Fruit fly (Drosophila melanogaster) whole organism, prepupa: ENCODE data around the gene Grp170.

Source experiments
- Blimp-1 ChIP-seq: fragments of 200-800 bp; sonication (Bioruptor generic); optimal IDR thresholded peaks from 3 replicates; lab custom pipeline; 2017; ENCODE audit warnings: missing biosample characterization, missing genetic modification characterization, mild to moderate bottlenecking, moderate library complexity, missing genetic modification reagents
- CG10631 ChIP-seq: fragments of 200-800 bp; sonication (Bioruptor generic); optimal IDR thresholded peaks from 2 replicates; lab custom pipeline; 2016; ENCODE audit warnings: missing biosample characterization, missing genetic modification characterization
- CG10669 ChIP-seq: fragments of 200-800 bp; sonication (Bioruptor generic); optimal IDR thresholded peaks from 3 replicates; lab custom pipeline; 2018; ENCODE audit warnings: missing biosample characterization, mild to moderate bottlenecking, missing genetic modification characterization, moderate library complexity
- CG11294 ChIP-seq: fragments of 200-800 bp; sonication (Bioruptor generic); IDR thresholded peaks from 2 replicates; pipeline ENCODE4 v1.3.6; 2022; ENCODE audit warnings: missing biosample characterization, missing genetic modification characterization
- CG11762 ChIP-seq: fragments of 200-800 bp; sonication (Bioruptor generic); optimal IDR thresholded peaks from 3 replicates; lab custom pipeline; 2016; ENCODE audit warnings: missing biosample characterization, missing genetic modification characterization; ENCODE audit not compliant: insufficient read depth
- CG11902 ChIP-seq: fragments of 200-800 bp; sonication (Bioruptor generic); optimal IDR thresholded peaks from 3 replicates; lab custom pipeline; 2016; ENCODE audit warnings: missing biosample characterization, missing genetic modification characterization
- CG15336 ChIP-seq: fragments of 200-800 bp; sonication (Bioruptor generic); IDR thresholded peaks from 2 replicates; pipeline ENCODE4 v1.3.6; 2022; ENCODE audit warnings: missing biosample characterization, missing genetic modification characterization
- CG16779 ChIP-seq: fragments of 200-800 bp; sonication (Bioruptor generic); optimal IDR thresholded peaks from 3 replicates; lab custom pipeline; 2017; ENCODE audit warnings: missing biosample characterization, mild to moderate bottlenecking, missing genetic modification characterization
- CG3032 ChIP-seq: fragments of 200-800 bp; optimal IDR thresholded peaks from 2 replicates; lab custom pipeline; 2019; ENCODE audit warnings: missing biosample characterization, mild to moderate bottlenecking, missing genetic modification characterization, moderate library complexity
- CG32006 ChIP-seq: fragments of 200-800 bp; sonication (Bioruptor generic); optimal IDR thresholded peaks from 3 replicates; lab custom pipeline; 2017; ENCODE audit warnings: missing biosample characterization, mild to moderate bottlenecking, missing genetic modification characterization
- CG34406 ChIP-seq: fragments of 200-800 bp; sonication (Bioruptor generic); optimal IDR thresholded peaks from 3 replicates; lab custom pipeline; 2016; ENCODE audit warnings: missing biosample characterization, missing genetic modification characterization
- CG3919 ChIP-seq: fragments of 200-800 bp; sonication (Bioruptor generic); optimal IDR thresholded peaks from 3 replicates; lab custom pipeline; 2016; ENCODE audit warnings: missing biosample characterization, missing genetic modification characterization
- CG4318 ChIP-seq: fragments of 200-800 bp; sonication (Bioruptor generic); optimal IDR thresholded peaks from 3 replicates; lab custom pipeline; 2017; ENCODE audit warnings: missing biosample characterization, mild to moderate bottlenecking, missing genetic modification characterization
- CG6163 ChIP-seq: fragments of 200-800 bp; sonication (Bioruptor generic); IDR thresholded peaks from 3 replicates; pipeline ENCODE4 v1.3.6; 2022; ENCODE audit warnings: missing biosample characterization, missing genetic modification characterization
- CG6276 ChIP-seq: fragments of 200-800 bp; sonication (Bioruptor generic); optimal IDR thresholded peaks from 2 replicates; lab custom pipeline; 2017; ENCODE audit warnings: missing biosample characterization, mild to moderate bottlenecking, missing genetic modification characterization
- CG6792 ChIP-seq: fragments of 200-800 bp; sonication (Bioruptor generic); optimal IDR thresholded peaks from 3 replicates; lab custom pipeline; 2016; ENCODE audit warnings: missing biosample characterization, missing genetic modification characterization
- CG6808 ChIP-seq: fragments of 200-800 bp; sonication (Bioruptor generic); optimal IDR thresholded peaks from 3 replicates; lab custom pipeline; 2017; ENCODE audit warnings: missing biosample characterization, missing genetic modification characterization, mild to moderate bottlenecking, moderate library complexity, missing genetic modification reagents
- CG6854 ChIP-seq: fragments of 200-800 bp; sonication (Bioruptor generic); optimal IDR thresholded peaks from 2 replicates; lab custom pipeline; 2017; ENCODE audit warnings: missing biosample characterization, mild to moderate bottlenecking, missing genetic modification characterization
- CG7368 ChIP-seq: fragments of 200-800 bp; sonication (Bioruptor generic); optimal IDR thresholded peaks from 3 replicates; lab custom pipeline; 2016; ENCODE audit warnings: missing biosample characterization, missing genetic modification characterization
- CG8119 ChIP-seq: fragments of 200-800 bp; sonication (Bioruptor generic); IDR thresholded peaks from 3 replicates; pipeline ENCODE4 v1.3.6; 2022; ENCODE audit warnings: missing biosample characterization, missing genetic modification characterization
- CG8319 ChIP-seq: fragments of 200-800 bp; sonication (Bioruptor generic); optimal IDR thresholded peaks from 3 replicates; lab custom pipeline; 2016; ENCODE audit warnings: missing biosample characterization, missing genetic modification characterization
- CG8632 ChIP-seq: fragments of 200-800 bp; sonication (Bioruptor generic); optimal IDR thresholded peaks from 3 replicates; lab custom pipeline; 2016; ENCODE audit warnings: missing biosample characterization, missing genetic modification characterization
- Eip75B ChIP-seq: fragments of 200-800 bp; sonication (Bioruptor generic); optimal IDR thresholded peaks from 3 replicates; lab custom pipeline; 2016; ENCODE audit warnings: missing biosample characterization, missing genetic modification characterization
- Eip78C ChIP-seq: fragments of 200-800 bp; sonication (Bioruptor generic); peaks from one replicate; lab custom pipeline; 2016; ENCODE audit warnings: missing biosample characterization, missing genetic modification characterization
- Eip93F ChIP-seq: fragments of 200-800 bp; sonication (Bioruptor generic); optimal IDR thresholded peaks from 2 replicates; lab custom pipeline; 2016; ENCODE audit warnings: missing biosample characterization, mild to moderate bottlenecking, missing genetic modification characterization
- Ets21C ChIP-seq: fragments of 200-800 bp; sonication (Bioruptor generic); optimal IDR thresholded peaks from 3 replicates; lab custom pipeline; 2016; ENCODE audit warnings: missing biosample characterization, missing genetic modification characterization
- Ets96B ChIP-seq: fragments of 200-800 bp; optimal IDR thresholded peaks from 2 replicates; lab custom pipeline; 2019; ENCODE audit warnings: missing biosample characterization, mild to moderate bottlenecking, missing genetic modification characterization, moderate library complexity
- Hr38 ChIP-seq: sonication (Bioruptor generic); optimal IDR thresholded peaks from 2 replicates; lab custom pipeline; 2016; ENCODE audit warnings: missing biosample characterization, missing genetic modification characterization
- Hr39 ChIP-seq: fragments of 200-800 bp; sonication (Bioruptor generic); optimal IDR thresholded peaks from 2 replicates; lab custom pipeline; 2016; ENCODE audit warnings: missing biosample characterization, missing genetic modification characterization
- Lpt ChIP-seq: fragments of 200-800 bp; sonication (Bioruptor generic); optimal IDR thresholded peaks from 3 replicates; lab custom pipeline; 2016; ENCODE audit warnings: missing biosample characterization, missing genetic modification characterization
- Met ChIP-seq: fragments of 200-800 bp; sonication (Bioruptor generic); optimal IDR thresholded peaks from 3 replicates; lab custom pipeline; 2016; ENCODE audit warnings: missing biosample characterization, missing genetic modification characterization
- OdsH ChIP-seq: fragments of 200-800 bp; sonication (Bioruptor generic); optimal IDR thresholded peaks from 3 replicates; lab custom pipeline; 2016; ENCODE audit warnings: missing biosample characterization, missing genetic modification characterization
- Smox ChIP-seq: fragments of 200-800 bp; sonication (Bioruptor generic); optimal IDR thresholded peaks from 3 replicates; lab custom pipeline; 2016; ENCODE audit warnings: missing biosample characterization, missing genetic modification characterization
- Sox102F ChIP-seq: fragments of 200-800 bp; sonication (Bioruptor generic); optimal IDR thresholded peaks from 2 replicates; lab custom pipeline; 2016; ENCODE audit warnings: missing biosample characterization, mild to moderate bottlenecking, missing genetic modification characterization
- Sox14 ChIP-seq: fragments of 200-800 bp; sonication (Bioruptor generic); optimal IDR thresholded peaks from 3 replicates; lab custom pipeline; 2016; ENCODE audit warnings: missing biosample characterization, missing genetic modification characterization
- Sox15 ChIP-seq: fragments of 200-800 bp; sonication (Bioruptor generic); optimal IDR thresholded peaks from 3 replicates; lab custom pipeline; 2016; ENCODE audit warnings: missing biosample characterization, missing genetic modification characterization
- achi ChIP-seq: fragments of 200-800 bp; sonication (Bioruptor generic); optimal IDR thresholded peaks from 3 replicates; lab custom pipeline; 2016; ENCODE audit warnings: missing biosample characterization, missing genetic modification characterization
- acj6 ChIP-seq: fragments of 200-800 bp; sonication (Bioruptor generic); optimal IDR thresholded peaks from 3 replicates; lab custom pipeline; 2016; ENCODE audit warnings: missing biosample characterization, missing genetic modification characterization
- cyc ChIP-seq: fragments of 200-800 bp; sonication (Bioruptor generic); optimal IDR thresholded peaks from 3 replicates; lab custom pipeline; 2016; ENCODE audit warnings: missing biosample characterization, missing genetic modification characterization
- dac ChIP-seq: fragments of 200-800 bp; sonication (Bioruptor generic); optimal IDR thresholded peaks from 2 replicates; lab custom pipeline; 2017; ENCODE audit warnings: missing biosample characterization, mild to moderate bottlenecking, missing genetic modification characterization
- dsx ChIP-seq: fragments of 200-800 bp; optimal IDR thresholded peaks from 3 replicates; lab custom pipeline; 2019; ENCODE audit warnings: missing biosample characterization, mild to moderate bottlenecking, missing genetic modification characterization, moderate library complexity; ENCODE audit not compliant: poor library complexity, severe bottlenecking
- fd59A ChIP-seq: fragments of 200-800 bp; sonication (Bioruptor generic); optimal IDR thresholded peaks from 2 replicates; lab custom pipeline; 2017; ENCODE audit warnings: missing biosample characterization, mild to moderate bottlenecking, missing genetic modification characterization, missing genetic modification reagents
- fd85E ChIP-seq: fragments of 200-800 bp; sonication (Bioruptor generic); optimal IDR thresholded peaks from 3 replicates; lab custom pipeline; 2016; ENCODE audit warnings: missing biosample characterization, missing genetic modification characterization
- fkh ChIP-seq: fragments of 200-800 bp; sonication (Bioruptor generic); optimal IDR thresholded peaks from 3 replicates; lab custom pipeline; 2017; ENCODE audit warnings: missing biosample characterization, mild to moderate bottlenecking, missing genetic modification characterization, moderate library complexity
- lz ChIP-seq: fragments of 200-800 bp; sonication (Bioruptor generic); optimal IDR thresholded peaks from 3 replicates; lab custom pipeline; 2016; ENCODE audit warnings: missing biosample characterization, missing genetic modification characterization
- net ChIP-seq: fragments of 200-800 bp; sonication (Bioruptor generic); optimal IDR thresholded peaks from 3 replicates; lab custom pipeline; 2016; ENCODE audit warnings: missing biosample characterization, missing genetic modification characterization
- pdm3 ChIP-seq: fragments of 200-800 bp; sonication (Bioruptor generic); optimal IDR thresholded peaks from 3 replicates; lab custom pipeline; 2016; ENCODE audit warnings: missing biosample characterization, missing genetic modification characterization
- salr ChIP-seq, 2 experiments: fragments of 200-800 bp; sonication (Bioruptor generic); optimal IDR thresholded peaks; 3 replicates each; lab custom pipeline; 2016 to 2018; ENCODE audit warnings: missing biosample characterization in 2 of 2, missing genetic modification characterization in 2 of 2, mild to moderate bottlenecking in 1 of 2
- spab ChIP-seq: fragments of 200-800 bp; sonication (Bioruptor generic); optimal IDR thresholded peaks from 2 replicates; lab custom pipeline; 2017; ENCODE audit warnings: missing biosample characterization, mild to moderate bottlenecking, missing genetic modification characterization, missing genetic modification reagents
- ss ChIP-seq, 2 experiments: fragments of 200-800 bp; sonication (Bioruptor generic); optimal IDR thresholded peaks; 2 replicates in 1 of 2; 3 replicates in 1 of 2; lab custom pipeline; 2017 to 2018; ENCODE audit warnings: mild to moderate bottlenecking in 2 of 2, missing biosample characterization in 2 of 2, missing genetic modification characterization in 2 of 2, moderate library complexity in 1 of 2
- svp ChIP-seq: fragments of 200-800 bp; sonication (Bioruptor generic); peaks from one replicate; lab custom pipeline; 2016; ENCODE audit warnings: missing biosample characterization, missing genetic modification characterization
- topi ChIP-seq: fragments of 200-800 bp; sonication (Bioruptor generic); optimal IDR thresholded peaks from 3 replicates; lab custom pipeline; 2016; ENCODE audit warnings: missing biosample characterization, missing genetic modification characterization
- vri ChIP-seq: fragments of 200-800 bp; sonication (Bioruptor generic); optimal IDR thresholded peaks from 3 replicates; lab custom pipeline; 2016; ENCODE audit warnings: missing biosample characterization, mild to moderate bottlenecking, missing genetic modification characterization

The Grp170 gene

dm6 chrX:2270557-2270930, 4.3 kb downstream of the Grp170 start, which contains the start of gene CG2924:
Gene CG2924, minus strand, starts transcription at chrX:2270761.
- TF ChIP-seq pdm3 (GFP tag; lab: Kevin White, UChicago) = no peak
- no peak for TF ChIP-seq CG7368 (GFP tag; lab: Kevin White, UChicago)
- TF ChIP-seq CG11902 (GFP tag; lab: Kevin White, UChicago) = peak; percentile 12
- no peak for TF ChIP-seq net
- peak; percentile 50 for TF ChIP-seq svp
- no peak for TF ChIP-seq CG6276 (GFP tag; lab: Kevin White, UChicago)
- TF ChIP-seq CG8119 (GFP tag; lab: Robert Waterston, UW) = no peak
- no peak for TF ChIP-seq OdsH (GFP tag; lab: Kevin White, UChicago)
- no peak for TF ChIP-seq fd85E (GFP tag; lab: Kevin White, UChicago)
- peak; percentile 41 for TF ChIP-seq lz (GFP tag; lab: Kevin White, UChicago)
- TF ChIP-seq CG16779 (tag; lab: Kevin White, UChicago) = no peak
- TF ChIP-seq fkh = no peak
- peak; percentile 26 for TF ChIP-seq Ets21C (GFP tag; lab: Kevin White, UChicago)
- no peak for TF ChIP-seq acj6 (GFP tag; lab: Kevin White, UChicago)
- peak; percentile 21; the same call in 1 of the 3 replicates for TF ChIP-seq CG6163 (GFP tag; lab: Robert Waterston, UW)
- no peak for TF ChIP-seq CG32006 (GFP tag; lab: Kevin White, UChicago)
- TF ChIP-seq CG10631 = no peak
- TF ChIP-seq CG6792 (GFP tag; lab: Kevin White, UChicago) = no peak
- no peak for TF ChIP-seq Eip75B (GFP tag; lab: Kevin White, UChicago)
- TF ChIP-seq Sox14 (GFP tag; lab: Kevin White, UChicago) = peak; percentile 11
- peak; percentile 56 for TF ChIP-seq cyc (GFP tag; lab: Kevin White, UChicago)
- no peak for TF ChIP-seq CG34406
- TF ChIP-seq CG8319 = no peak
- TF ChIP-seq Smox = no peak
- peak; percentile 11 for TF ChIP-seq CG3032
- no peak for TF ChIP-seq CG11762 (GFP tag; lab: Kevin White, UChicago)
- TF ChIP-seq Sox15 (GFP tag; lab: Kevin White, UChicago) = no peak
- peak; percentile 16; the same call in 1 of the 2 replicates for TF ChIP-seq CG15336 (GFP tag; lab: Robert Waterston, UW)
- TF ChIP-seq Hr38 = no peak
- TF ChIP-seq Lpt = no peak
- no peak for TF ChIP-seq dsx
- TF ChIP-seq Ets96B (tag; lab: Kevin White, UChicago) = no peak
- no peak for TF ChIP-seq fd59A
- TF ChIP-seq Sox102F (GFP tag; lab: Kevin White, UChicago) = no peak
- no peak for TF ChIP-seq CG8632
- no peak for TF ChIP-seq Hr39 (GFP tag; lab: Kevin White, UChicago)
- no peak for TF ChIP-seq CG10669 (GFP tag; lab: Kevin White, UChicago)
- 0 out of 2 replicates have a peak, but pooled peaks have one; percentile 15 for TF ChIP-seq CG11294 (GFP tag; lab: Robert Waterston, UW)
- TF ChIP-seq salr (GFP tag; optimal IDR thresholded peaks at IDR 0.05; lab: Kevin White, UChicago) = no peak
- no peak for TF ChIP-seq Blimp-1
- TF ChIP-seq vri (GFP tag; lab: Kevin White, UChicago) = no peak
- no peak for TF ChIP-seq CG6808 (GFP tag; lab: Kevin White, UChicago)
- no peak for TF ChIP-seq ss (GFP tag; optimal IDR thresholded peaks at IDR 0.05; lab: Kevin White, UChicago)
- TF ChIP-seq CG3919 (GFP tag; lab: Kevin White, UChicago) = peak; percentile 33
- TF ChIP-seq achi (GFP tag; lab: Kevin White, UChicago) = no peak
- no peak for TF ChIP-seq CG4318
- TF ChIP-seq topi (GFP tag; lab: Kevin White, UChicago) = peak; percentile 34
- TF ChIP-seq CG6854 (GFP tag; lab: Kevin White, UChicago) = no peak
- no peak for TF ChIP-seq Eip93F (GFP tag; lab: Kevin White, UChicago)
- no peak for TF ChIP-seq spab (GFP tag; lab: Kevin White, UChicago)
- peak; percentile 68 for TF ChIP-seq Eip78C (GFP tag; lab: Kevin White, UChicago)
- no peak for TF ChIP-seq dac (GFP tag; lab: Kevin White, UChicago)
- TF ChIP-seq Met (GFP tag; lab: Kevin White, UChicago) = no peak
